Worm (Caenorhabditis elegans) whole organism, mixed stage, embryonic: ENCODE results near the gene abi-1.

Experiments used
- M03D4.4 ChIP-seq: sonication (generic microtip); optimal IDR thresholded peaks from 2 replicates; lab custom pipeline; 2017; ENCODE audit warnings: mild to moderate bottlenecking, missing genetic modification characterization, missing compliant biosample characterization
- bed-3 ChIP-seq: fragments of 200-800 bp; sonication (Bioruptor generic); optimal IDR thresholded peaks from 3 replicates; lab custom pipeline; 2018; ENCODE audit warnings: mild to moderate bottlenecking, missing genetic modification characterization, moderate library complexity, missing compliant biosample characterization
- blmp-1 ChIP-seq: fragments of 150-350 bp; optimal IDR thresholded peaks from 2 replicates; lab custom pipeline; 2014; ENCODE audit warnings: missing biosample characterization, missing genetic modification characterization
- ceh-39 ChIP-seq: fragments of 150-350 bp; optimal IDR thresholded peaks from 2 replicates; lab custom pipeline; 2014; ENCODE audit warnings: missing biosample characterization, missing genetic modification characterization
- ceh-43 ChIP-seq: fragments of 200-800 bp; sonication (Bioruptor generic); optimal IDR thresholded peaks from 2 replicates; lab custom pipeline; 2018; ENCODE audit warnings: mild to moderate bottlenecking, missing genetic modification characterization, moderate library complexity, missing compliant biosample characterization
- ceh-83 ChIP-seq: fragments of 200-800 bp; sonication (Bioruptor generic); optimal IDR thresholded peaks from 2 replicates; lab custom pipeline; 2018; ENCODE audit warnings: mild to moderate bottlenecking, missing genetic modification characterization, missing compliant biosample characterization
- ces-1 ChIP-seq: fragments of 150-350 bp; optimal IDR thresholded peaks from 2 replicates; lab custom pipeline; 2014; ENCODE audit warnings: missing biosample characterization, missing genetic modification reagents, missing genetic modification characterization
- cnd-1 ChIP-seq: fragments of 200-800 bp; sonication (Bioruptor generic); optimal IDR thresholded peaks from 2 replicates; lab custom pipeline; 2018; ENCODE audit warnings: mild to moderate bottlenecking, missing genetic modification characterization, missing compliant biosample characterization
- drap-1 ChIP-seq: fragments of 200-800 bp; sonication (Bioruptor generic); optimal IDR thresholded peaks from 3 replicates; lab custom pipeline; 2018; ENCODE audit warnings: mild to moderate bottlenecking, missing genetic modification characterization, missing compliant biosample characterization
- elt-1 ChIP-seq: sonication (generic microtip); optimal IDR thresholded peaks from 2 replicates; lab custom pipeline; 2017; ENCODE audit warnings: missing genetic modification characterization, mild to moderate bottlenecking, missing compliant biosample characterization, antibody characterized with exemption, moderate library complexity, borderline replicate concordance; ENCODE audit not compliant: insufficient read depth
- elt-3 ChIP-seq: fragments of 150-350 bp; optimal IDR thresholded peaks from 2 replicates; lab custom pipeline; 2014; ENCODE audit warnings: missing biosample characterization, missing genetic modification characterization
- flh-1 ChIP-seq: fragments of 200-800 bp; sonication (Bioruptor generic); optimal IDR thresholded peaks from 2 replicates; lab custom pipeline; 2018; ENCODE audit warnings: mild to moderate bottlenecking, missing genetic modification characterization, moderate library complexity, missing compliant biosample characterization
- ham-2 ChIP-seq: fragments of 200-800 bp; sonication (Bioruptor generic); optimal IDR thresholded peaks from 2 replicates; lab custom pipeline; 2018; ENCODE audit warnings: mild to moderate bottlenecking, missing genetic modification characterization, missing compliant biosample characterization
- hlh-1 ChIP-seq: fragments of 150-350 bp; optimal IDR thresholded peaks from 2 replicates; lab custom pipeline; 2014; ENCODE audit warnings: missing biosample characterization, missing genetic modification reagents, missing genetic modification characterization
- lin-13 ChIP-seq: fragments of 150-350 bp; optimal IDR thresholded peaks from 2 replicates; lab custom pipeline; 2014; ENCODE audit warnings: missing biosample characterization, missing genetic modification characterization
- lin-32 ChIP-seq: fragments of 200-800 bp; sonication (Bioruptor generic); optimal IDR thresholded peaks from 2 replicates; lab custom pipeline; 2018; ENCODE audit warnings: mild to moderate bottlenecking, missing genetic modification characterization, missing compliant biosample characterization
- mab-5 ChIP-seq: fragments of 150-350 bp; optimal IDR thresholded peaks from 2 replicates; lab custom pipeline; 2014; ENCODE audit warnings: missing biosample characterization, missing genetic modification characterization
- mep-1 ChIP-seq: fragments of 150-350 bp; optimal IDR thresholded peaks from 2 replicates; lab custom pipeline; 2017; ENCODE audit warnings: missing biosample characterization, missing genetic modification reagents, missing genetic modification characterization, inconsistent platforms
- nhr-12 ChIP-seq: fragments of 150-350 bp; optimal IDR thresholded peaks from 2 replicates; lab custom pipeline; 2014; ENCODE audit warnings: missing biosample characterization, missing genetic modification characterization
- nhr-2 ChIP-seq: fragments of 150-350 bp; optimal IDR thresholded peaks from 2 replicates; lab custom pipeline; 2014; ENCODE audit warnings: missing biosample characterization, missing genetic modification characterization
- nhr-237 ChIP-seq: fragments of 150-350 bp; optimal IDR thresholded peaks from 2 replicates; lab custom pipeline; 2014; ENCODE audit warnings: missing biosample characterization, missing genetic modification characterization
- nhr-28 ChIP-seq: fragments of 150-350 bp; optimal IDR thresholded peaks from 2 replicates; lab custom pipeline; 2014; ENCODE audit warnings: missing biosample characterization, missing genetic modification characterization
- nhr-76 ChIP-seq: sonication (generic microtip); optimal IDR thresholded peaks from 2 replicates; lab custom pipeline; 2017; ENCODE audit warnings: missing biosample characterization, missing genetic modification characterization
- pha-4 ChIP-seq: fragments of 150-350 bp; optimal IDR thresholded peaks from 2 replicates; lab custom pipeline; 2018; ENCODE audit warnings: missing biosample characterization, missing genetic modification reagents, missing genetic modification characterization
- sem-2 ChIP-seq: fragments of 200-800 bp; sonication (Bioruptor generic); optimal IDR thresholded peaks from 2 replicates; lab custom pipeline; 2018; ENCODE audit warnings: mild to moderate bottlenecking, missing genetic modification characterization, missing compliant biosample characterization
- snpc-4 ChIP-seq: fragments of 150-350 bp; optimal IDR thresholded peaks from 2 replicates; lab custom pipeline; 2014; ENCODE audit warnings: missing biosample characterization, missing genetic modification characterization
- sptf-1 ChIP-seq: sonication (generic microtip); optimal IDR thresholded peaks from 2 replicates; lab custom pipeline; 2017; ENCODE audit warnings: mild to moderate bottlenecking, missing genetic modification characterization, moderate library complexity, missing compliant biosample characterization
- tbx-8 ChIP-seq: fragments of 200-800 bp; sonication (Bioruptor generic); optimal IDR thresholded peaks from 2 replicates; lab custom pipeline; 2018; ENCODE audit warnings: mild to moderate bottlenecking, missing genetic modification characterization, moderate library complexity, missing compliant biosample characterization
- unc-120 ChIP-seq: sonication (generic microtip); optimal IDR thresholded peaks from 2 replicates; lab custom pipeline; 2017; ENCODE audit warnings: missing genetic modification characterization, missing compliant biosample characterization; ENCODE audit not compliant: poor library complexity, severe bottlenecking
- unc-62 ChIP-seq: fragments of 150-350 bp; optimal IDR thresholded peaks from 2 replicates; lab custom pipeline; 2014; ENCODE audit warnings: missing biosample characterization, missing genetic modification reagents, missing genetic modification characterization
- zip-8 ChIP-seq: fragments of 150-350 bp; optimal IDR thresholded peaks from 2 replicates; lab custom pipeline; 2014; ENCODE audit warnings: missing biosample characterization, missing genetic modification characterization

abi-1 gene

DNA sequence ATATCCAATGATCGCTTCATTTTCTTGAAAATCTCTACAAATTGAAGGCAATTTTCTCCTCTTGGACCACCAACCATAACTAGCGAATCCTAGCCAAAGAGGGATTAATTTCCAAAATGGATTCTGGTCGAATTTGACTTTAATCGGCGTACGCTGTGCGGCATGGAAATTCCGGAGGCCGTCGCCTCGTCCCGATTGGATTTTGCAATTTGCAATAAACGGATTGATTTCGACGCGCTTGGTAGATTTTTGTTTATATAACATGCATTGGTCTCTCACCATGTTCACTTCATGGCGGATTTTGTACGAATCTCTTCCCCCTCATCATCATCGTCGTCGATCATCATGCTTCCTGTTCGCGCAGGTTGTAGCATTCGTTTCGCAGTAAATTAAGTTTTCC is 26.8 kb downstream of the abi-1 start:
- TF ChIP-seq ces-1 (peak; percentile 68), ham-2 (GFP tag; lab: Kevin White, UChicago) (peak; percentile 3), ceh-43 (GFP tag; lab: Kevin White, UChicago) (no peak), bed-3 (GFP tag; lab: Kevin White, UChicago) (no peak)

- peak; percentile 91 for TF ChIP-seq blmp-1
- peak; percentile 38 for TF ChIP-seq pha-4 (tag; lab: Kevin White, UChicago)
- TF ChIP-seq zip-8 (tag; lab: Kevin White, UChicago): no peak
Observed at ce11 chrIII:5665278-5665677, 27.3 kb downstream of the abi-1 start.

DNA sequence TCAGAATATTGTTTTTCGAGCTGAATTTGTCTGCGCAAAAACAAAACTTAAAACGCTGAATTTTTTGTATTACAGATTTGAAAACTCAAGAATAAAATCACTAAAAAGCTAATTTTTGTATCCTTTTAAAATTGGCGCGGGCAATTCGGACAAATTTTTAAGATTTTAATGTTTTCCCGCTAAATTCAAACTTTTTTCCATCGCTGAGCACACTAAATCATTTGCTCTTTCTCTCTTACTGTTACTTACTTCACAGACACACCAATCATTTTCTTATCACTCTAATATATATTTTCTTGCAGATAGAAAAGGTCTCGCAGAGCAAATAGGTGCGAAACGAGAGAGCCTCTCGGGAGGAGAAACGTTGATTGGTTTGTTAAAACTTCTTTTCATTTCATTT is 28.6 kb downstream of the abi-1 start, which contains the start of gene par-3:
TSS of gene par-3 (plus strand) at position 301 of the 400 bp plus-strand sequence.
- no peak for TF ChIP-seq ceh-43 (GFP tag; lab: Kevin White, UChicago)
- no peak for TF ChIP-seq nhr-2 (tag; lab: Kevin White, UChicago)
- no peak for TF ChIP-seq unc-62 (GFP tag; lab: Kevin White, UChicago)
- TF ChIP-seq nhr-237: no peak
- TF ChIP-seq sptf-1 (tag; lab: Kevin White, UChicago): no peak
- TF ChIP-seq nhr-12 (tag; lab: Kevin White, UChicago): no peak
- no peak for TF ChIP-seq elt-3 (tag; lab: Kevin White, UChicago)
- TF ChIP-seq hlh-1 (tag; lab: Kevin White, UChicago): no peak
- no peak for TF ChIP-seq nhr-76 (tag; lab: Kevin White, UChicago)
- TF ChIP-seq ham-2 (GFP tag; lab: Kevin White, UChicago): no peak
- no peak for TF ChIP-seq M03D4.4 (tag; lab: Kevin White, UChicago)
- TF ChIP-seq lin-13 (tag; lab: Kevin White, UChicago): no peak
- no peak for TF ChIP-seq mep-1 (tag; lab: Kevin White, UChicago)
- no peak for TF ChIP-seq ceh-83 (GFP tag; lab: Kevin White, UChicago)
- no peak for TF ChIP-seq unc-120 (tag; lab: Kevin White, UChicago)

DNA sequence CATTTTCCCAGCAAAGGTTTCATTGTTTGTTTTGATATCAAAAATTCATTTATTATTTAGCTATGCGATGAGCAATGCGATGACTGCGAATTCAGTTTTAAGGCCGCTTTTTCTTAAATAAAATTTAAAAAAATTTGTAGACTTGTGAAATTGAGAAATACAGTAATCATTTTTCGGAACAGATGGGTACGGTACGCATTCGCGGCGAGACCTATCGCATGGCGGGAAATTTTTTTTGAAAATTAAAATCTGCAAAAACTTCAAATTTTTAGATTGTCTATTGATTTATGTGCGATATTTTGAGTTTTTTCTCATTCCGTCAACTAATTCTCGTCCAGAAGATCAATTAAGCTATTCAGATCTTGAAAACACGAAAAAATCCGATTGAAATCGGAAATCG is 29.0 kb downstream of the abi-1 start:
- no peak for TF ChIP-seq flh-1
- no peak for TF ChIP-seq unc-120 (tag; lab: Kevin White, UChicago)
- no peak for TF ChIP-seq elt-1
- TF ChIP-seq lin-13 (tag; lab: Kevin White, UChicago): no peak
- no peak for TF ChIP-seq snpc-4
- no peak for TF ChIP-seq zip-8 (tag; lab: Kevin White, UChicago)
- TF ChIP-seq lin-32 (GFP tag; lab: Kevin White, UChicago): no peak
- TF ChIP-seq ham-2 (GFP tag; lab: Kevin White, UChicago): no peak
- no peak for TF ChIP-seq ceh-43 (GFP tag; lab: Kevin White, UChicago)
- no peak for TF ChIP-seq bed-3 (GFP tag; lab: Kevin White, UChicago)
- no peak for TF ChIP-seq cnd-1 (tag; lab: Kevin White, UChicago)
- TF ChIP-seq mab-5: no peak
- no peak for TF ChIP-seq nhr-12 (tag; lab: Kevin White, UChicago)
- no peak for TF ChIP-seq sptf-1 (tag; lab: Kevin White, UChicago)
- TF ChIP-seq ceh-39: no peak
- TF ChIP-seq nhr-76 (tag; lab: Kevin White, UChicago): no peak
- no peak for TF ChIP-seq ces-1
- TF ChIP-seq, all 35 proteins: peak for 0

ce11 chrIII:5660976-5661375 is 31.6 kb downstream of the abi-1 start, which contains the start of gene F54E7.6:
Gene F54E7.6 (minus strand): TSS chrIII:5661085.
- TF ChIP-seq nhr-237 (no peak), tbx-8 (no peak), ham-2 (GFP tag; lab: Kevin White, UChicago) (peak; percentile 42), zip-8 (tag; lab: Kevin White, UChicago) (peak; percentile 99), elt-3 (tag; lab: Kevin White, UChicago) (no peak), drap-1 (GFP tag; lab: Kevin White, UChicago) (no peak), mep-1 (tag; lab: Kevin White, UChicago) (no peak), nhr-28 (no peak), sem-2 (no peak), bed-3 (GFP tag; lab: Kevin White, UChicago) (no peak), unc-62 (GFP tag; lab: Kevin White, UChicago) (no peak)
